Fruit fly (Drosophila melanogaster) whole organism, wandering third instar larva: Measurements from ENCODE around the gene CG7231.
A peak's percentile ranks its signal among the peaks of the same experiment; 100 is the strongest.

ENCODE experiments used
- Abd-B ChIP-seq: fragments of >200 bp; optimal IDR thresholded peaks from 2 replicates; lab custom pipeline; 2017; ENCODE audit warnings: missing biosample characterization, missing genetic modification characterization
- CG32264 ChIP-seq: fragments of 200-800 bp; sonication (Bioruptor generic); optimal IDR thresholded peaks from 2 replicates; lab custom pipeline; 2016; ENCODE audit warnings: missing biosample characterization, missing genetic modification characterization
- CG9705 ChIP-seq: fragments of 200-800 bp; sonication (Bioruptor generic); optimal IDR thresholded peaks from 2 replicates; lab custom pipeline; 2018; ENCODE audit warnings: missing biosample characterization, mild to moderate bottlenecking, missing genetic modification characterization
- CrebA ChIP-seq: fragments of 200-800 bp; sonication (Bioruptor generic); optimal IDR thresholded peaks from 2 replicates; lab custom pipeline; 2016; ENCODE audit warnings: missing biosample characterization, mild to moderate bottlenecking, missing genetic modification characterization, borderline replicate concordance
- Dif ChIP-seq: fragments of 200-275, 200-300 bp; sonication (Bioruptor generic); optimal IDR thresholded peaks from 2 replicates; lab custom pipeline; 2018; ENCODE audit warnings: missing biosample characterization, missing genetic modification characterization; ENCODE audit not compliant: partially characterized antibody
- Hnf4 ChIP-seq: fragments of 200-800 bp; sonication (Bioruptor generic); optimal IDR thresholded peaks from 2 replicates; lab custom pipeline; 2016; ENCODE audit warnings: missing biosample characterization, mild to moderate bottlenecking, missing genetic modification characterization
- Hr83 ChIP-seq: fragments of 200-300 bp; sonication (Bioruptor generic); optimal IDR thresholded peaks from 2 replicates; lab custom pipeline; 2016; ENCODE audit warnings: missing biosample characterization, mild to moderate bottlenecking, missing genetic modification characterization, moderate library complexity; ENCODE audit not compliant: poor library complexity, severe bottlenecking
- Jra ChIP-seq: sonication (Bioruptor generic); optimal IDR thresholded peaks from 2 replicates; lab custom pipeline; 2016; ENCODE audit warnings: missing biosample characterization, missing genetic modification characterization
- Mio ChIP-seq: sonication (Bioruptor generic); optimal IDR thresholded peaks from 2 replicates; lab custom pipeline; 2016; ENCODE audit warnings: missing biosample characterization, missing genetic modification characterization
- Myc ChIP-seq: fragments of >200 bp; optimal IDR thresholded peaks from 2 replicates; lab custom pipeline; 2017
- OdsH ChIP-seq: fragments of 200-800 bp; sonication (Bioruptor generic); optimal IDR thresholded peaks from 2 replicates; lab custom pipeline; 2016; ENCODE audit warnings: missing biosample characterization, mild to moderate bottlenecking, missing genetic modification characterization
- Rel ChIP-seq, 2 experiments: fragments of 200-800 bp; sonication (Bioruptor generic) in 1 of 2; optimal IDR thresholded peaks; 2 replicates in 1 of 2; 3 replicates in 1 of 2; lab custom pipeline; 2016 to 2019; ENCODE audit warnings: mild to moderate bottlenecking in 2 of 2, missing biosample characterization in 2 of 2, missing genetic modification characterization in 2 of 2, moderate library complexity in 1 of 2
- br ChIP-seq: fragments of 200-800 bp; sonication (Bioruptor generic); optimal IDR thresholded peaks from 2 replicates; lab custom pipeline; 2016; ENCODE audit warnings: missing biosample characterization, missing genetic modification characterization
- brk ChIP-seq: fragments of 200-800 bp; sonication (Bioruptor generic); optimal IDR thresholded peaks from 2 replicates; lab custom pipeline; 2016; ENCODE audit warnings: missing biosample characterization, mild to moderate bottlenecking, missing genetic modification characterization
- dl ChIP-seq, 2 experiments: fragments of 175-275, 200-275 bp in 1 of 2; fragments of 200-275 bp in 1 of 2; sonication (Bioruptor generic); optimal IDR thresholded peaks; lab custom pipeline; 2018; ENCODE audit warnings: mild to moderate bottlenecking in 2 of 2, missing biosample characterization in 2 of 2, missing genetic modification characterization in 2 of 2, moderate library complexity in 2 of 2; ENCODE audit not compliant: partially characterized antibody in 2 of 2, insufficient read depth in 1 of 2
- dmrt93B ChIP-seq: fragments of 200-800 bp; sonication (Bioruptor generic); optimal IDR thresholded peaks from 2 replicates; lab custom pipeline; 2018; ENCODE audit warnings: missing biosample characterization, mild to moderate bottlenecking, missing genetic modification characterization
- dsf ChIP-seq: sonication (Bioruptor generic); optimal IDR thresholded peaks from 2 replicates; lab custom pipeline; 2016; ENCODE audit warnings: missing biosample characterization, missing genetic modification characterization, borderline replicate concordance
- ey ChIP-seq: fragments of 200-800 bp; sonication (Bioruptor generic); optimal IDR thresholded peaks from 2 replicates; lab custom pipeline; 2016; ENCODE audit warnings: missing biosample characterization, missing genetic modification characterization
- foxo ChIP-seq, 2 experiments: fragments of 200-800 bp; sonication (Bioruptor generic); optimal IDR thresholded peaks; 2 replicates in 1 of 2; 3 replicates in 1 of 2; lab custom pipeline; 2016 to 2017; ENCODE audit warnings: missing biosample characterization in 2 of 2, missing genetic modification characterization in 2 of 2
- fru ChIP-seq: fragments of 200-800 bp; sonication (Bioruptor generic); optimal IDR thresholded peaks from 3 replicates; lab custom pipeline; 2016; ENCODE audit warnings: missing biosample characterization, mild to moderate bottlenecking, missing genetic modification characterization
- h ChIP-seq: fragments of 200-800 bp; sonication (Bioruptor generic); optimal IDR thresholded peaks from 3 replicates; lab custom pipeline; 2016; ENCODE audit warnings: missing biosample characterization, mild to moderate bottlenecking, missing genetic modification characterization
- jim ChIP-seq: fragments of 175-275, 200-325 bp; sonication (Bioruptor generic); optimal IDR thresholded peaks from 2 replicates; lab custom pipeline; 2016; ENCODE audit warnings: missing biosample characterization, mild to moderate bottlenecking, missing genetic modification characterization
- lola ChIP-seq: fragments of >200 bp; optimal IDR thresholded peaks from 2 replicates; lab custom pipeline; 2017; ENCODE audit warnings: missing biosample characterization, missing genetic modification characterization
- pan ChIP-seq: fragments of >200 bp; optimal IDR thresholded peaks from 2 replicates; lab custom pipeline; 2017
- sage ChIP-seq: fragments of 200-800 bp; sonication (Bioruptor generic); optimal IDR thresholded peaks from 2 replicates; lab custom pipeline; 2016; ENCODE audit warnings: missing biosample characterization, mild to moderate bottlenecking, missing genetic modification characterization
- sv ChIP-seq: fragments of 200-800 bp; sonication (Bioruptor generic); optimal IDR thresholded peaks from 3 replicates; lab custom pipeline; 2016; ENCODE audit warnings: missing biosample characterization, missing genetic modification characterization
- usp ChIP-seq: fragments of >200 bp; optimal IDR thresholded peaks from 2 replicates; lab custom pipeline; 2017; ENCODE audit warnings: missing biosample characterization, missing genetic modification characterization
- woc ChIP-seq: sonication (Bioruptor generic); optimal IDR thresholded peaks from 2 replicates; lab custom pipeline; 2016; ENCODE audit warnings: missing biosample characterization, mild to moderate bottlenecking, missing genetic modification characterization

Gene CG7231

DNA sequence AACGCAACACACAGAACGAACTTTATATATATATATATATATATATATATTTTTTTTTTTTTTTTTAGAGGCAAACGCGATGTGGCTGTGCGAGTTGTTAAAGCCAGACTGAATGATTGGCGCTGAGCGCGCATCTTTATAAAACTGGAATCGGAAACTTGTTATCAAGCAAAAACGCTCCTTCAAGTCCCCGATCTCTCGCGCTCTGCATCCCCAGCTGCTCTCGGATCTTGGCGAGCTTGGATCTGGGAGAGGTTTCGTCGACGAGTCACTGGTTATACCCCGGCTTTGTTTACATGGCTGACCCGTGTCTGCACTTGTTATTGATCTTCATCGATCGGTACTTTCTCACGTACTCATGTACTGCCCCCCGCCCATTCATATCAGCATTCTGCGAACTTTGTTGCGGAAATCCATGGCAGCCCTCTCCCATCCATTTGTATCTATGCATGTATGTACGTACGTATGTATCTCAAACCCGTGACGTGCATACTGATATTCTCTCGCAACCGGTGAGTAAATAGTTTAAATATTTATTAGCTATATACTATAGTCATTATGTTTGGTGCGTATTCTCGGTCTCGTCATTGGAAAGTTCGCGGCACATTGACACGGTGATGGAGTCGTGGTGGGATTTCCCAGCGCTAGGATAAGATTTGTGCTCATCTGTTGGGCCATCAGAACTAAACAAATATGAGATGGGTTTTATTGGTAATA, 23.6 kb downstream of the CG7231 start, which contains the start of gene Spn28Dc:
Gene Spn28Dc (minus strand): TSS at position 51 of the 717 bp plus-strand sequence.
- peak; percentile 39 for TF ChIP-seq Dif (GFP tag; lab: Kevin White, UChicago)
- TF ChIP-seq sage (GFP tag; lab: Kevin White, UChicago), result no peak
- peak; percentile 7 for TF ChIP-seq h (GFP tag; lab: Kevin White, UChicago)
- TF ChIP-seq Rel (GFP tag; optimal IDR thresholded peaks at IDR 0.05; lab: Kevin White, UChicago), result no peak
- TF ChIP-seq Rel (tag; optimal IDR thresholded peaks at IDR 0.05; lab: Kevin White, UChicago), result peak; percentile 75
- TF ChIP-seq dl (GFP tag; optimal IDR thresholded peaks at IDR 0.05; lab: Kevin White, UChicago; ENCODE audit: insufficient read depth in 1 of 2, partially characterized antibody in 2 of 2), result peak; percentile 15 to 61
- TF ChIP-seq br, result peak; percentile 8
- no peak for TF ChIP-seq Hnf4 (GFP tag; lab: Kevin White, UChicago)
- TF ChIP-seq fru (GFP tag; lab: Kevin White, UChicago), result no peak

DNA sequence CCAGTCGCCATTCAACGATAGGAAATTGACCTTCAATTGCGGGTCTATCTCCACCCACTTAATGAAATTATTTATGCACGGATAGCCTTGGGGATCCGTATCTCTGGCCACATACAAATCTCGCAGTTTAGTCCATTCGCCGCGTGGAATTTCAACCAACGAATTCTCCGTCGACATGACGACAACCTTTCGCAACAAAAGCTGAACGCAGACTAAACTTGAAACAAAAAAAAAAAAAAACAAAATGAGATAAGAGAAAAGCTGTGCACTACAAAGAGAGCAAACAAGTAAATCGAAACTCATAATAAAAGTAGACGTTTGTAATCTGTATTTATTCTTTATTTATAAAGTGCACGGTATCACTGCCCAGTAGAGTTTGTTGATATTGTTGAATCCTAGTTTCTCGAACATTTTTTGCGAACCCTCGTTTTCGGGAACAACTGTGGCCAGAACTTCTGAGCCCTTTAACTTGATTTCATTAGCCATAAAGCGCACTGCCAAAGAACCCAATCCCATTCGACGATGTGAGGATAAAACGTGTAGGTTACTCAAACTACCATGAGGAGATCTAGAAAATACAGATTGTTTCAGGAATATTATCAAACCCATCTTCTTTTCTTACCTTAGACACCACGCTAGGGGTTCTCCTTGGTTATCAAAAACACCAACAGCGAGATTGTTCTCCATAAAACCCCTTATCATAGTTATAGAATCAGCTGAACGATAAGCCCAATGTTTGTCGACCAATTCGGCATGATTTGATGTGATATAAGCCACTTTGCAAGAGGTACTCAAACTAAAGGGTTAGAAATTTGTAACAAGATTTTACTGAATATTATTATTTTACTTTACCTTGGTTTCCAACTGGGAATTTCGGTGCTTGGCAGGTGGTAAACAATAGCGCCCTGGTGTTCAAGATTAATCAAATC, 25.8 kb downstream of the CG7231 start, which contains the start of gene CG12560:
Gene CG12560 (minus strand): TSS at position 195 of the 929 bp plus-strand sequence.
- TF ChIP-seq OdsH (GFP tag; lab: Kevin White, UChicago) (peak; percentile 11), jim (GFP tag; lab: Kevin White, UChicago) (peak; percentile 36), lola (no peak), Jra (GFP tag; lab: Kevin White, UChicago) (peak; percentile 2), fru (GFP tag; lab: Kevin White, UChicago) (peak; percentile 41), sv (GFP tag; lab: Kevin White, UChicago) (no peak), CrebA (GFP tag; lab: Kevin White, UChicago) (peak; percentile 64), foxo (GFP tag; optimal IDR thresholded peaks at IDR 0.05; lab: Kevin White, UChicago) (peak in 1 of 2 experiments; percentile 0), Dif (GFP tag; lab: Kevin White, UChicago) (peak; percentile 22), dmrt93B (no peak), Hnf4 (GFP tag; lab: Kevin White, UChicago) (peak; percentile 61)

DNA sequence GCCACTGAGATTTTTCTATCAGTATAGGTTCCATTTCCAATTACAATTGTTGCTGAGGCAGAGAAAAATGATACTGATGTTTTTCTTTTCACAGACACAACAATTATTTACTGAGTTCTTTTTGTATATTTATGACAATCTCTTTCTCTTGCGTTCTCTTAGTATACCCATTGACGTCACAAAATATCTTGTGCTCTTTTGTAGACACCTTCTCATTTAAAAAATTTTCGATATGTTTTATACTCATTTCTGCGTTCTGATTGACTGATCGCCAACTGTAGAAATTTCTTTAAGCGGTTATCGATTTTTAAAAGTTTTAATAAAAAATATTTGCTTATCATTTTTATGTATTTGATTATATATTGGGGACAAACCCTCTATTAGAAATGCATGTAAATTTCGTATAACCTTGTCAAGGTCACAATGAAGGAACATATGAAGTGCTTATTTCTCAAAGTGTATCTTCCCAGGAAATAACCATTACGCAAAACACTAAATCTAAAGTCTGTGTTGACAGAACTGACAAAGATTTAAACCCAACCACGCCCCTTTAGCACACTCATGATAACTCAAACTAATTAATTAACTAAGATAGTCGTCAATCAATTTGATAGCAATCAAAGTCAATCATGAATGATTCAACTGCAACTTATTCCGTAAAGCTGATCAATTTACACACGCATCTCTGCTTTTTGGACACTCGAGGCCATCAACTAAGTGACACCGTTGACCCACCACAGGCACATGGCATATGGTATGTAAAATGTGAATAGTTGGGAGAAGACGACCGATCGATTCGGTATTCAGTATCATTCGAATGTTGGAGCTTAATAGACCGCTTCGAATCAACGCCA, 27.1 kb downstream of the CG7231 start, which contains the start of the genes Glyat and Tg:
Gene Glyat (minus strand): TSS at position 51 of the 854 bp plus-strand sequence.
Gene Tg (plus strand): TSS at position 804 of the 854 bp plus-strand sequence.
- TF ChIP-seq dsf (GFP tag; lab: Kevin White, UChicago) (no peak), usp (no peak), Rel (GFP tag; optimal IDR thresholded peaks at IDR 0.05; lab: Kevin White, UChicago) (no peak), Rel (tag; optimal IDR thresholded peaks at IDR 0.05; lab: Kevin White, UChicago) (no peak), CG32264 (GFP tag; lab: Kevin White, UChicago) (no peak), Abd-B (GFP tag; lab: Kevin White, UChicago) (no peak), OdsH (GFP tag; lab: Kevin White, UChicago) (no peak), Hnf4 (GFP tag; lab: Kevin White, UChicago) (no peak), Mio (GFP tag; lab: Kevin White, UChicago) (no peak), Hr83 (GFP tag; lab: Kevin White, UChicago) (no peak), CG9705 (no peak), pan (lab: Kevin White, UChicago) (no peak), woc (no peak), Myc (lab: Kevin White, UChicago) (no peak), brk (GFP tag; lab: Kevin White, UChicago) (no peak), br (no peak), ey (GFP tag; lab: Kevin White, UChicago) (no peak), lola (no peak), sage (GFP tag; lab: Kevin White, UChicago) (no peak), fru (GFP tag; lab: Kevin White, UChicago) (no peak)
- TF ChIP-seq, all 38 proteins: peak for 0
